Fruit fly (Drosophila melanogaster) Kc167 (cell line): ENCODE measurements around the gene CG44005.

Source experiments
- Myc ChIP-seq: fragments of >200 bp; optimal IDR thresholded peaks from 2 replicates; lab custom pipeline; 2017; ENCODE audit warnings: missing external identifiers
- Sin3A ChIP-seq: fragments of >200 bp; optimal IDR thresholded peaks from 2 replicates; lab custom pipeline; 2018; ENCODE audit warnings: missing external identifiers
- h ChIP-seq: fragments of >200 bp; optimal IDR thresholded peaks from 3 replicates; lab custom pipeline; 2018; ENCODE audit warnings: missing external identifiers
- insv ChIP-seq: fragments of >200 bp; optimal IDR thresholded peaks from 3 replicates; lab custom pipeline; 2018; ENCODE audit warnings: missing external identifiers
- psq ChIP-seq: fragments of >200 bp; optimal IDR thresholded peaks from 2 replicates; lab custom pipeline; 2017; ENCODE audit warnings: missing external identifiers
- ttk ChIP-seq: sonication (Bioruptor generic); optimal IDR thresholded peaks from 2 replicates; lab custom pipeline; 2017; ENCODE audit warnings: missing external identifiers

dm6 chr3L:18040017-18040416 is 31.9 kb downstream of the CG44005 start, which contains the start of gene CG32192:
- no peak for TF ChIP-seq insv (lab: Kevin White, UChicago)
- no peak for TF ChIP-seq h (lab: Kevin White, UChicago)
- no peak for TF ChIP-seq ttk (lab: Kevin White, UChicago)
- TF ChIP-seq psq: no peak
- no peak for TF ChIP-seq Sin3A (lab: Kevin White, UChicago)
- TF ChIP-seq Myc (lab: Kevin White, UChicago): no peak
